Worm (Caenorhabditis elegans) whole organism, L1 larva: Measurements from ENCODE around the gene fkh-7.
A peak's percentile ranks its signal among the peaks of the same experiment; 100 is the strongest.

Source experiments
- C04F5.9 ChIP-seq: sonication (generic microtip); optimal IDR thresholded peaks from 2 replicates; lab custom pipeline; 2016; ENCODE audit warnings: missing genetic modification characterization, missing compliant biosample characterization
- C16A3.4 ChIP-seq: fragments of 150-350 bp; optimal IDR thresholded peaks from 2 replicates; lab custom pipeline; 2014; ENCODE audit warnings: missing biosample characterization, missing genetic modification characterization
- F16B12.6 ChIP-seq: fragments of 150-350 bp; optimal IDR thresholded peaks from 2 replicates; lab custom pipeline; 2014; ENCODE audit warnings: missing biosample characterization, missing genetic modification characterization
- Y116A8C.19 ChIP-seq: sonication (generic microtip); optimal IDR thresholded peaks from 2 replicates; lab custom pipeline; 2016; ENCODE audit warnings: missing compliant biosample characterization, missing genetic modification characterization, borderline replicate concordance
- aha-1 ChIP-seq: fragments of 150-350 bp; optimal IDR thresholded peaks from 2 replicates; lab custom pipeline; 2014; ENCODE audit warnings: missing biosample characterization, missing genetic modification characterization
- aly-2 ChIP-seq: fragments of 150-350 bp; optimal IDR thresholded peaks from 2 replicates; lab custom pipeline; 2014; ENCODE audit warnings: missing biosample characterization, missing genetic modification characterization
- ama-1 ChIP-seq: fragments of 150-350 bp; optimal IDR thresholded peaks from 2 replicates; lab custom pipeline; 2014
- blmp-1 ChIP-seq: fragments of 150-350 bp; optimal IDR thresholded peaks from 2 replicates; lab custom pipeline; 2014; ENCODE audit warnings: missing biosample characterization, missing genetic modification characterization
- ceh-8 ChIP-seq: fragments of 200-800 bp; sonication (Bioruptor generic); optimal IDR thresholded peaks from 2 replicates; lab custom pipeline; 2018; ENCODE audit warnings: mild to moderate bottlenecking, missing genetic modification characterization, moderate library complexity, missing compliant biosample characterization
- ceh-82 ChIP-seq, 3 experiments: fragments of 150-350 bp in 1 of 3; sonication (generic microtip) in 2 of 3; optimal IDR thresholded peaks; 2 replicates each; lab custom pipeline; 2014 to 2017; ENCODE audit warnings: missing biosample characterization in 3 of 3, missing genetic modification characterization in 3 of 3
- ceh-88 ChIP-seq: fragments of 200-800 bp; sonication (Bioruptor generic); IDR thresholded peaks from 2 replicates; pipeline ENCODE4 v1.3.6; 2022; ENCODE audit warnings: missing genetic modification characterization, missing compliant biosample characterization
- dpl-1 ChIP-seq, 3 experiments: fragments of 150-350 bp in 2 of 3; sonication (generic microtip) in 1 of 3; optimal IDR thresholded peaks; 2 replicates each; lab custom pipeline; 2014 to 2017; ENCODE audit warnings: missing biosample characterization in 3 of 3, missing genetic modification characterization in 3 of 3, missing genetic modification reagents in 3 of 3
- efl-3 ChIP-seq: fragments of 200-800 bp; sonication (Bioruptor generic); optimal IDR thresholded peaks from 2 replicates; lab custom pipeline; 2018; ENCODE audit warnings: mild to moderate bottlenecking, missing genetic modification characterization, missing compliant biosample characterization
- egl-27 ChIP-seq, 2 experiments: fragments of 150-350 bp in 1 of 2; sonication (generic microtip); optimal IDR thresholded peaks; 3 replicates each; lab custom pipeline; 2017 to 2018; ENCODE audit warnings: missing biosample characterization in 2 of 2, missing genetic modification characterization in 2 of 2, missing genetic modification reagents in 2 of 2
- elt-2 ChIP-seq: sonication (generic microtip); optimal IDR thresholded peaks from 2 replicates; lab custom pipeline; 2016; ENCODE audit warnings: missing genetic modification characterization, mild to moderate bottlenecking, inconsistent platforms, missing compliant biosample characterization, missing genetic modification reagents
- elt-3 ChIP-seq, 6 experiments: fragments of 150-350 bp in 1 of 6; sonication (generic microtip); optimal IDR thresholded peaks; 2 replicates each; lab custom pipeline; 2017 to 2018; ENCODE audit warnings: missing biosample characterization in 6 of 6, missing genetic modification characterization in 6 of 6, inconsistent platforms in 1 of 6
- ets-5 ChIP-seq: fragments of 200-800 bp; sonication (Bioruptor generic); IDR thresholded peaks from 2 replicates; pipeline ENCODE4 v1.3.6; 2022; ENCODE audit warnings: missing genetic modification characterization, missing compliant biosample characterization
- fkh-8 ChIP-seq: sonication (generic microtip); optimal IDR thresholded peaks from 2 replicates; lab custom pipeline; 2016; ENCODE audit warnings: mild to moderate bottlenecking, missing genetic modification characterization, missing compliant biosample characterization
- fos-1 ChIP-seq: fragments of 150-350 bp; optimal IDR thresholded peaks from 2 replicates; lab custom pipeline; 2014; ENCODE audit warnings: missing biosample characterization, missing genetic modification characterization
- grh-1 ChIP-seq: fragments of 200-800 bp; sonication (Bioruptor generic); IDR thresholded peaks from 2 replicates; pipeline ENCODE4 v1.3.6; 2022; ENCODE audit warnings: missing genetic modification reagents, missing genetic modification characterization, missing compliant biosample characterization
- hlh-17 ChIP-seq: fragments of 200-800 bp; sonication (Bioruptor generic); optimal IDR thresholded peaks from 2 replicates; lab custom pipeline; 2018; ENCODE audit warnings: missing genetic modification characterization, mild to moderate bottlenecking, missing compliant biosample characterization, moderate library complexity, borderline replicate concordance
- hpl-2 ChIP-seq: fragments of 150-350 bp; optimal IDR thresholded peaks from 2 replicates; lab custom pipeline; 2014; ENCODE audit warnings: missing biosample characterization, missing genetic modification reagents, missing genetic modification characterization
- lin-14 ChIP-seq: fragments of 200-800 bp; sonication (Bioruptor generic); optimal IDR thresholded peaks from 2 replicates; lab custom pipeline; 2018; ENCODE audit warnings: mild to moderate bottlenecking, missing genetic modification characterization, moderate library complexity, missing compliant biosample characterization
- lin-39 ChIP-seq: fragments of 150-350 bp; optimal IDR thresholded peaks from 2 replicates; lab custom pipeline; 2014; ENCODE audit warnings: missing biosample characterization, missing genetic modification reagents, missing genetic modification characterization
- lir-3 ChIP-seq: sonication (generic microtip); optimal IDR thresholded peaks from 2 replicates; lab custom pipeline; 2016; ENCODE audit warnings: mild to moderate bottlenecking, missing genetic modification characterization, moderate library complexity, missing compliant biosample characterization; ENCODE audit not compliant: poor library complexity
- mdl-1 ChIP-seq, 2 experiments: fragments of 150-350 bp; optimal IDR thresholded peaks; 2 replicates each; lab custom pipeline; 2014 to 2017; ENCODE audit warnings: missing biosample characterization in 2 of 2, missing genetic modification characterization in 2 of 2, inconsistent platforms in 1 of 2
- mep-1 ChIP-seq: fragments of 150-350 bp; optimal IDR thresholded peaks from 2 replicates; lab custom pipeline; 2014; ENCODE audit warnings: missing biosample characterization, missing genetic modification characterization
- nhr-11 ChIP-seq: fragments of 150-350 bp; optimal IDR thresholded peaks from 2 replicates; lab custom pipeline; 2014; ENCODE audit warnings: missing biosample characterization, missing genetic modification characterization
- nhr-19 ChIP-seq: fragments of 200-800 bp; sonication (Bioruptor generic); conservative IDR thresholded peaks from 2 replicates; pipeline ENCODE4 v1.3.6; 2022; ENCODE audit warnings: missing genetic modification characterization, missing compliant biosample characterization
- nhr-20 ChIP-seq: sonication (generic microtip); optimal IDR thresholded peaks from 2 replicates; lab custom pipeline; 2016; ENCODE audit warnings: mild to moderate bottlenecking, missing genetic modification characterization, missing compliant biosample characterization
- nhr-237 ChIP-seq: fragments of 150-350 bp; optimal IDR thresholded peaks from 2 replicates; lab custom pipeline; 2014; ENCODE audit warnings: missing biosample characterization, missing genetic modification characterization
- nhr-28 ChIP-seq: fragments of 150-350 bp; optimal IDR thresholded peaks from 2 replicates; lab custom pipeline; 2014; ENCODE audit warnings: missing biosample characterization, missing genetic modification characterization
- nhr-71 ChIP-seq: sonication (generic microtip); optimal IDR thresholded peaks from 2 replicates; lab custom pipeline; 2016; ENCODE audit warnings: mild to moderate bottlenecking, missing genetic modification characterization, moderate library complexity, missing compliant biosample characterization
- nhr-77 ChIP-seq: fragments of 150-350 bp; optimal IDR thresholded peaks from 2 replicates; lab custom pipeline; 2014; ENCODE audit warnings: missing biosample characterization, missing genetic modification characterization
- nhr-85 ChIP-seq: sonication (generic microtip); peaks from one replicate; lab custom pipeline; 2016; ENCODE audit warnings: missing genetic modification characterization, inconsistent platforms, missing compliant biosample characterization
- nhr-90 ChIP-seq: sonication (generic microtip); optimal IDR thresholded peaks from 2 replicates; lab custom pipeline; 2016; ENCODE audit warnings: mild to moderate bottlenecking, missing genetic modification characterization, missing compliant biosample characterization; ENCODE audit not compliant: poor library complexity
- pag-3 ChIP-seq: sonication (generic microtip); optimal IDR thresholded peaks from 2 replicates; lab custom pipeline; 2017; ENCODE audit warnings: missing genetic modification characterization, mild to moderate bottlenecking, missing compliant biosample characterization, antibody characterized with exemption, borderline replicate concordance; ENCODE audit not compliant: insufficient read depth
- pqm-1 ChIP-seq: sonication (generic microtip); optimal IDR thresholded peaks from 3 replicates; lab custom pipeline; 2017; ENCODE audit warnings: missing biosample characterization, missing genetic modification characterization
- rnt-1 ChIP-seq: sonication (generic microtip); optimal IDR thresholded peaks from 2 replicates; lab custom pipeline; 2016; ENCODE audit warnings: mild to moderate bottlenecking, missing genetic modification characterization, moderate library complexity, missing compliant biosample characterization
- skn-1 ChIP-seq: fragments of 150-350 bp; optimal IDR thresholded peaks from 2 replicates; lab custom pipeline; 2014; ENCODE audit warnings: missing biosample characterization, missing genetic modification characterization
- snpc-4 ChIP-seq: fragments of 150-350 bp; optimal IDR thresholded peaks from 2 replicates; lab custom pipeline; 2014; ENCODE audit warnings: missing biosample characterization, missing genetic modification characterization
- snu-23 ChIP-seq: sonication (generic microtip); optimal IDR thresholded peaks from 2 replicates; lab custom pipeline; 2016; ENCODE audit warnings: missing genetic modification characterization, missing compliant biosample characterization
- sup-37 ChIP-seq: fragments of 200-800 bp; sonication (Bioruptor generic); optimal IDR thresholded peaks from 2 replicates; lab custom pipeline; 2018; ENCODE audit warnings: mild to moderate bottlenecking, missing genetic modification characterization, missing compliant biosample characterization
- swsn-7 ChIP-seq: sonication (generic microtip); optimal IDR thresholded peaks from 2 replicates; lab custom pipeline; 2016; ENCODE audit warnings: missing genetic modification characterization, missing compliant biosample characterization
- tbx-2 ChIP-seq: sonication (generic microtip); optimal IDR thresholded peaks from 2 replicates; lab custom pipeline; 2016; ENCODE audit warnings: missing genetic modification characterization, missing compliant biosample characterization
- unc-30 ChIP-seq: sonication (generic microtip); optimal IDR thresholded peaks from 2 replicates; lab custom pipeline; 2017; ENCODE audit warnings: missing biosample characterization, missing genetic modification characterization
- unc-86 ChIP-seq: sonication (generic microtip); optimal IDR thresholded peaks from 2 replicates; lab custom pipeline; 2016; ENCODE audit warnings: missing genetic modification characterization, missing compliant biosample characterization
- unc-98 ChIP-seq: fragments of 200-800 bp; sonication (Bioruptor generic); IDR thresholded peaks from 2 replicates; pipeline ENCODE4 v1.3.6; 2022; ENCODE audit warnings: missing genetic modification characterization, missing compliant biosample characterization
- xbp-1 ChIP-seq: sonication (generic microtip); optimal IDR thresholded peaks from 2 replicates; lab custom pipeline; 2016; ENCODE audit warnings: missing genetic modification characterization, missing compliant biosample characterization
- zag-1 ChIP-seq: fragments of 150-350 bp; optimal IDR thresholded peaks from 2 replicates; lab custom pipeline; 2014; ENCODE audit warnings: missing biosample characterization, missing genetic modification characterization
- zip-4 ChIP-seq: fragments of 200-800 bp; sonication (Bioruptor generic); optimal IDR thresholded peaks from 2 replicates; lab custom pipeline; 2018; ENCODE audit warnings: mild to moderate bottlenecking, missing genetic modification characterization, moderate library complexity, missing compliant biosample characterization
- ztf-11 ChIP-seq, 2 experiments: sonication (generic microtip); optimal IDR thresholded peaks; 2 replicates each; lab custom pipeline; 2016 to 2017; ENCODE audit warnings: missing genetic modification characterization in 2 of 2, missing biosample characterization in 1 of 2, missing compliant biosample characterization in 1 of 2
- ztf-4 ChIP-seq: fragments of 150-350 bp; optimal IDR thresholded peaks from 2 replicates; lab custom pipeline; 2014; ENCODE audit warnings: missing biosample characterization, missing genetic modification characterization

The fkh-7 gene

ce11 chrIV:5591134-5591533 lies 6.7 kb downstream of the fkh-7 start:
- TF ChIP-seq pqm-1 (tag; lab: Kevin White, UChicago) (no peak), pag-3 (peak; percentile 66), nhr-20 (tag; lab: Kevin White, UChicago) (peak; percentile 97), nhr-19 (GFP tag; lab: Robert Waterston, UW) (peak; percentile 84), nhr-71 (peak; percentile 96), mdl-1 (tag; optimal IDR thresholded peaks at IDR 0.05; lab: Kevin White, UChicago) (peak in 1 of 2 experiments; percentile 96), nhr-90 (tag; lab: Kevin White, UChicago) (peak; percentile 86), unc-98 (GFP tag; lab: Robert Waterston, UW) (no peak), hpl-2 (GFP tag; lab: Kevin White, UChicago) (peak; percentile 74), fos-1 (no peak), F16B12.6 (no peak), sup-37 (peak; percentile 40), hlh-17 (no peak), blmp-1 (tag; lab: Kevin White, UChicago) (peak; percentile 91), efl-3 (no peak), nhr-237 (tag; lab: Kevin White, UChicago) (no peak), ceh-8 (GFP tag; lab: Kevin White, UChicago) (no peak), ceh-82 (tag; optimal IDR thresholded peaks at IDR 0.05; lab: Kevin White, UChicago) (no peak), nhr-85 (tag; lab: Kevin White, UChicago) (peak; percentile 100), nhr-77 (tag; lab: Kevin White, UChicago) (peak; percentile 42), ceh-88 (GFP tag; lab: Robert Waterston, UW) (peak; percentile 67), ztf-4 (tag; lab: Kevin White, UChicago) (peak; percentile 23), skn-1 (tag; lab: Kevin White, UChicago) (peak; percentile 87), nhr-28 (no peak), zip-4 (GFP tag; lab: Kevin White, UChicago) (no peak), lin-39 (tag; lab: Kevin White, UChicago) (peak; percentile 66), snu-23 (GFP tag; lab: Kevin White, UChicago) (peak; percentile 88), C16A3.4 (peak; percentile 72), tbx-2 (tag; lab: Kevin White, UChicago) (peak; percentile 86), unc-86 (no peak), unc-30 (tag; lab: Kevin White, UChicago) (no peak), lin-14 (GFP tag; lab: Kevin White, UChicago) (peak; percentile 97), lir-3 (tag; lab: Kevin White, UChicago) (peak; percentile 44), nhr-11 (tag; lab: Kevin White, UChicago) (peak; percentile 24), rnt-1 (tag; lab: Kevin White, UChicago) (peak; percentile 53), elt-3 (tag; optimal IDR thresholded peaks at IDR 0.05; lab: Kevin White, UChicago) (peak in 3 of 6 experiments; percentile 37 to 88 (median 76)), Y116A8C.19 (tag; lab: Kevin White, UChicago) (no peak), elt-2 (tag; lab: Kevin White, UChicago) (peak; percentile 82), egl-27 (tag; optimal IDR thresholded peaks at IDR 0.05; lab: Kevin White, UChicago) (no peak), ama-1 (lab: Kevin White, UChicago) (peak; percentile 44), fkh-8 (tag; lab: Kevin White, UChicago) (no peak), swsn-7 (tag; lab: Kevin White, UChicago) (peak; percentile 39), aly-2 (no peak), ets-5 (no peak), xbp-1 (tag; lab: Kevin White, UChicago) (peak; percentile 27), snpc-4 (tag; lab: Kevin White, UChicago) (peak; percentile 24), dpl-1 (GFP tag; optimal IDR thresholded peaks at IDR 0.05; lab: Kevin White, UChicago) (peak; percentile 8 to 65 (median 44)), aha-1 (no peak), zag-1 (tag; lab: Kevin White, UChicago) (no peak), mep-1 (tag; lab: Kevin White, UChicago) (peak; percentile 76), grh-1 (GFP tag; lab: Robert Waterston, UW) (peak; percentile 60), C04F5.9 (peak; percentile 6), ztf-11 (tag; optimal IDR thresholded peaks at IDR 0.05; lab: Kevin White, UChicago) (no peak)
